Worm (Caenorhabditis elegans) whole organism, L2 larva: ENCODE measurements around the gene str-226.

Experiments used
- blmp-1 ChIP-seq: sonication (generic microtip); optimal IDR thresholded peaks from 2 replicates; lab custom pipeline; 2017; ENCODE audit warnings: missing genetic modification characterization, mild to moderate bottlenecking, missing compliant biosample characterization, antibody characterized with exemption, moderate library complexity; ENCODE audit not compliant: insufficient read depth
- egl-27 ChIP-seq: sonication (generic microtip); optimal IDR thresholded peaks from 3 replicates; lab custom pipeline; 2017; ENCODE audit warnings: missing biosample characterization, missing genetic modification reagents, missing genetic modification characterization
- elt-3 ChIP-seq: sonication (generic microtip); optimal IDR thresholded peaks from 2 replicates; lab custom pipeline; 2017; ENCODE audit warnings: missing biosample characterization, missing genetic modification characterization
- lin-13 ChIP-seq: fragments of 150-350 bp; optimal IDR thresholded peaks from 2 replicates; lab custom pipeline; 2014; ENCODE audit warnings: missing biosample characterization, missing genetic modification reagents, missing genetic modification characterization
- lsy-2 ChIP-seq, 2 experiments: fragments of 150-350 bp in 1 of 2; sonication (generic microtip) in 1 of 2; optimal IDR thresholded peaks; 2 replicates each; lab custom pipeline; 2014 to 2017; ENCODE audit warnings: missing biosample characterization in 2 of 2, missing genetic modification characterization in 2 of 2
- nhr-12 ChIP-seq: fragments of 150-350 bp; optimal IDR thresholded peaks from 2 replicates; lab custom pipeline; 2014; ENCODE audit warnings: missing biosample characterization, missing genetic modification characterization
- nhr-23 ChIP-seq: fragments of 150-350 bp; optimal IDR thresholded peaks from 2 replicates; lab custom pipeline; 2014; ENCODE audit warnings: missing biosample characterization, missing genetic modification reagents, missing genetic modification characterization
- nhr-25 ChIP-seq: fragments of 150-350 bp; sonication (generic microtip); optimal IDR thresholded peaks from 3 replicates; lab custom pipeline; 2014; ENCODE audit warnings: missing biosample characterization, missing genetic modification characterization
- nhr-6 ChIP-seq: fragments of 150-350 bp; optimal IDR thresholded peaks from 2 replicates; lab custom pipeline; 2014; ENCODE audit warnings: missing biosample characterization, missing genetic modification characterization
- snpc-4 ChIP-seq: fragments of 150-350 bp; optimal IDR thresholded peaks from 2 replicates; lab custom pipeline; 2014; ENCODE audit warnings: missing biosample characterization, missing genetic modification characterization
- unc-39 ChIP-seq: fragments of 150-350 bp; optimal IDR thresholded peaks from 2 replicates; lab custom pipeline; 2014; ENCODE audit warnings: missing biosample characterization, missing genetic modification characterization
- unc-62 ChIP-seq: fragments of 150-350 bp; optimal IDR thresholded peaks from 2 replicates; lab custom pipeline; 2014; ENCODE audit warnings: missing biosample characterization, missing genetic modification reagents, missing genetic modification characterization
- ztf-1 ChIP-seq: fragments of 200-800 bp; sonication (Bioruptor generic); conservative IDR thresholded peaks from 2 replicates; pipeline ENCODE4 v1.3.6; 2022; ENCODE audit warnings: missing genetic modification characterization, missing compliant biosample characterization
- ztf-11 ChIP-seq: sonication (generic microtip); optimal IDR thresholded peaks from 2 replicates; lab custom pipeline; 2017; ENCODE audit warnings: missing biosample characterization, missing genetic modification characterization

DNA sequence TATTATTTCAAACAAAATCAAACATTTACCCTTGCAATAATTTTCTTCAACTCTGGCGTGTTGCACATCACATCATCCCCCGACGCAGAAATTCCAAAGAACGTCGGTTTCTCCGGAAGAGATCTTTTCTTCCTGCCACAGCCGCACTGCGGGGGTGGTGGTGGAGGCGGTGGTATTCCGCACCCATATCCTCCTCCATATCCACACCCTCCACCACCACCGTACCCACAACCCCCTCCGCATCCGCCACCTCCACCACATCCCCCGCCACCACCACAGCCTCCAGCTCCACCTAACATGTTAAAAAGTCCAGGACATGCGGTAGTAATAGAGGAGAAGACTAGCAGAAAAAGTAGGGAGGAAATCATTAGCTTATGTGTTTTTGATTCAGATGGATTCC, 42.4 kb downstream of the str-226 start, which contains the start of gene grl-29:
- TF ChIP-seq nhr-25 (tag; lab: Kevin White, UChicago) (no peak), lin-13 (GFP tag; lab: Kevin White, UChicago) (no peak), elt-3 (no peak), unc-62 (GFP tag; lab: Kevin White, UChicago) (no peak), nhr-6 (tag; lab: Kevin White, UChicago) (no peak), egl-27 (tag; lab: Kevin White, UChicago) (no peak), unc-39 (no peak), nhr-12 (tag; lab: Kevin White, UChicago) (no peak), ztf-11 (tag; lab: Kevin White, UChicago) (no peak), blmp-1 (tag; lab: Kevin White, UChicago) (no peak), nhr-23 (tag; lab: Kevin White, UChicago) (no peak), snpc-4 (no peak), ztf-1 (no peak), lsy-2 (tag; optimal IDR thresholded peaks at IDR 0.05; lab: Kevin White, UChicago) (no peak)
